Worm (Caenorhabditis elegans) whole organism, young adult: ENCODE results near the gene K02D10.3.
A peak's percentile ranks its signal among the peaks of the same experiment; 100 is the strongest.

ENCODE experiments used
- B0261.1 ChIP-seq: sonication (generic microtip); optimal IDR thresholded peaks from 2 replicates; lab custom pipeline; 2016; ENCODE audit warnings: mild to moderate bottlenecking, missing genetic modification characterization, moderate library complexity, missing compliant biosample characterization
- B0336.3 ChIP-seq: fragments of 200-800 bp; sonication (Bioruptor generic); IDR thresholded peaks from 2 replicates; pipeline ENCODE4 v1.3.6; 2022; ENCODE audit warnings: missing genetic modification characterization, missing compliant biosample characterization
- F33H1.4 ChIP-seq: fragments of 200-800 bp; sonication (Bioruptor generic); IDR thresholded peaks from 2 replicates; pipeline ENCODE4 v1.3.6; 2022; ENCODE audit warnings: missing genetic modification reagents, missing genetic modification characterization, missing compliant biosample characterization
- F37B4.10 ChIP-seq: fragments of 200-800 bp; sonication (Bioruptor generic); IDR thresholded peaks from 2 replicates; pipeline ENCODE4 v1.3.6; 2022; ENCODE audit warnings: missing genetic modification characterization, missing compliant biosample characterization
- F57A8.1 ChIP-seq: fragments of 200-800 bp; sonication (Bioruptor generic); optimal IDR thresholded peaks from 2 replicates; lab custom pipeline; 2018; ENCODE audit warnings: mild to moderate bottlenecking, missing genetic modification characterization, moderate library complexity, missing compliant biosample characterization
- T07F8.4 ChIP-seq: sonication (generic microtip); optimal IDR thresholded peaks from 2 replicates; lab custom pipeline; 2016; ENCODE audit warnings: mild to moderate bottlenecking, missing genetic modification characterization, moderate library complexity, missing compliant biosample characterization
- Y79H2A.3 ChIP-seq: fragments of 200-800 bp; sonication (Bioruptor generic); conservative IDR thresholded peaks from 2 replicates; pipeline ENCODE4 v1.3.6; 2022; ENCODE audit warnings: missing genetic modification reagents, missing genetic modification characterization, missing compliant biosample characterization
- akir-1 ChIP-seq: fragments of 200-800 bp; sonication (Bioruptor generic); optimal IDR thresholded peaks from 2 replicates; lab custom pipeline; 2018; ENCODE audit warnings: mild to moderate bottlenecking, missing genetic modification characterization, moderate library complexity, missing compliant biosample characterization
- aptf-2 ChIP-seq: fragments of 200-800 bp; sonication (Bioruptor generic); conservative IDR thresholded peaks from 2 replicates; pipeline ENCODE4 v1.3.6; 2022; ENCODE audit warnings: missing genetic modification reagents, missing genetic modification characterization, missing compliant biosample characterization
- attf-3 ChIP-seq: fragments of 200-800 bp; sonication (Bioruptor generic); conservative IDR thresholded peaks from 2 replicates; pipeline ENCODE4 v1.3.6; 2022; ENCODE audit warnings: missing genetic modification reagents, missing genetic modification characterization, missing compliant biosample characterization
- bed-2 ChIP-seq: fragments of 200-800 bp; sonication (Bioruptor generic); IDR thresholded peaks from 2 replicates; pipeline ENCODE4 v1.3.6; 2022; ENCODE audit warnings: missing genetic modification reagents, missing genetic modification characterization, missing compliant biosample characterization
- cebp-2 ChIP-seq: fragments of 200-800 bp; sonication (Bioruptor generic); IDR thresholded peaks from 2 replicates; pipeline ENCODE4 v1.3.6; 2022; ENCODE audit warnings: missing genetic modification characterization, missing compliant biosample characterization
- ceh-100 ChIP-seq: fragments of 200-800 bp; sonication (Bioruptor generic); IDR thresholded peaks from 2 replicates; pipeline ENCODE4 v1.3.6; 2022; ENCODE audit warnings: missing genetic modification reagents, missing genetic modification characterization, missing compliant biosample characterization
- chd-7 ChIP-seq: sonication (generic microtip); optimal IDR thresholded peaks from 2 replicates; lab custom pipeline; 2016; ENCODE audit warnings: mild to moderate bottlenecking, missing genetic modification characterization, moderate library complexity, missing compliant biosample characterization
- dox-1 ChIP-seq: fragments of 200-800 bp; sonication (Bioruptor generic); IDR thresholded peaks from 2 replicates; pipeline ENCODE4 v1.3.6; 2022; ENCODE audit warnings: missing genetic modification reagents, missing genetic modification characterization, missing compliant biosample characterization
- ekl-4 ChIP-seq: fragments of 200-800 bp; sonication (Bioruptor generic); IDR thresholded peaks from 2 replicates; pipeline ENCODE4 v1.3.6; 2022; ENCODE audit warnings: missing genetic modification reagents, missing genetic modification characterization, missing compliant biosample characterization
- ets-4 ChIP-seq: fragments of 200-800 bp; sonication (Bioruptor generic); optimal IDR thresholded peaks from 2 replicates; lab custom pipeline; 2018; ENCODE audit warnings: mild to moderate bottlenecking, missing genetic modification characterization, missing compliant biosample characterization
- hlh-12 ChIP-seq: sonication (generic microtip); optimal IDR thresholded peaks from 2 replicates; lab custom pipeline; 2016; ENCODE audit warnings: missing genetic modification characterization, missing compliant biosample characterization
- hmg-20 ChIP-seq: fragments of 200-800 bp; sonication (Bioruptor generic); IDR thresholded peaks from 2 replicates; pipeline ENCODE4 v1.3.6; 2022; ENCODE audit warnings: missing genetic modification reagents, missing genetic modification characterization, missing compliant biosample characterization
- hrde-1 ChIP-seq: sonication (generic microtip); optimal IDR thresholded peaks from 2 replicates; lab custom pipeline; 2016; ENCODE audit warnings: missing genetic modification characterization, mild to moderate bottlenecking, missing compliant biosample characterization, moderate library complexity, missing genotype, missing genetic modification reagents, borderline replicate concordance
- hsf-1 ChIP-seq: fragments of 200-800 bp; sonication (Bioruptor generic); IDR thresholded peaks from 2 replicates; pipeline ENCODE4 v1.3.6; 2022; ENCODE audit warnings: missing genetic modification reagents, missing genetic modification characterization, missing compliant biosample characterization
- let-607 ChIP-seq, 2 experiments: fragments of 200-800 bp in 1 of 2; sonication (Bioruptor generic) in 1 of 2; sonication (generic microtip) in 1 of 2; optimal IDR thresholded peaks; 2 replicates each; lab custom pipeline; 2016 to 2018; ENCODE audit warnings: mild to moderate bottlenecking in 2 of 2, missing compliant biosample characterization in 2 of 2, missing genetic modification characterization in 2 of 2, moderate library complexity in 2 of 2, missing genotype in 1 of 2
- lin-26 ChIP-seq: fragments of 200-800 bp; sonication (Bioruptor generic); IDR thresholded peaks from 2 replicates; pipeline ENCODE4 v1.3.6; 2022; ENCODE audit warnings: missing genetic modification reagents, missing genetic modification characterization, missing compliant biosample characterization
- lir-1 ChIP-seq: fragments of 200-800 bp; sonication (Bioruptor generic); conservative IDR thresholded peaks from 2 replicates; pipeline ENCODE4 v1.3.6; 2022; ENCODE audit warnings: missing genetic modification reagents, missing genetic modification characterization, missing compliant biosample characterization
- lsy-27 ChIP-seq: sonication (generic microtip); optimal IDR thresholded peaks from 2 replicates; lab custom pipeline; 2017; ENCODE audit warnings: missing genetic modification characterization, mild to moderate bottlenecking, missing compliant biosample characterization, antibody characterized with exemption, missing genotype, borderline replicate concordance; ENCODE audit not compliant: insufficient read depth
- madf-10 ChIP-seq: sonication (generic microtip); optimal IDR thresholded peaks from 2 replicates; lab custom pipeline; 2016; ENCODE audit warnings: mild to moderate bottlenecking, missing genetic modification characterization, missing compliant biosample characterization
- madf-6 ChIP-seq: fragments of 200-800 bp; sonication (Bioruptor generic); IDR thresholded peaks from 2 replicates; pipeline ENCODE4 v1.3.6; 2022; ENCODE audit warnings: missing genetic modification reagents, missing genetic modification characterization, missing compliant biosample characterization
- nfya-1 ChIP-seq: sonication (generic microtip); optimal IDR thresholded peaks from 2 replicates; lab custom pipeline; 2017; ENCODE audit warnings: antibody characterized with exemption, missing compliant biosample characterization, missing genetic modification characterization, borderline replicate concordance; ENCODE audit not compliant: insufficient read depth
- nfyb-1 ChIP-seq: fragments of 200-800 bp; sonication (Bioruptor generic); IDR thresholded peaks from 2 replicates; pipeline ENCODE4 v1.3.6; 2022; ENCODE audit warnings: missing genetic modification reagents, missing genetic modification characterization, missing compliant biosample characterization
- nhr-80 ChIP-seq: sonication (generic microtip); optimal IDR thresholded peaks from 2 replicates; lab custom pipeline; 2016; ENCODE audit warnings: missing genetic modification characterization, missing compliant biosample characterization
- pbrm-1 ChIP-seq: fragments of 200-800 bp; sonication (Bioruptor generic); IDR thresholded peaks from 2 replicates; pipeline ENCODE4 v1.3.6; 2022; ENCODE audit warnings: missing genetic modification reagents, missing genetic modification characterization, missing compliant biosample characterization
- pha-4 ChIP-seq: fragments of 150-350 bp; sonication (generic microtip); optimal IDR thresholded peaks from 2 replicates; lab custom pipeline; 2014; ENCODE audit warnings: missing biosample characterization, missing genetic modification reagents, missing genetic modification characterization
- rec-8 ChIP-seq, 2 experiments: sonication (generic microtip); optimal IDR thresholded peaks; 2 replicates each; lab custom pipeline; 2016; ENCODE audit warnings: mild to moderate bottlenecking in 2 of 2, missing genetic modification characterization in 2 of 2, missing genetic modification reagents in 2 of 2, missing genotype in 2 of 2, missing biosample characterization in 1 of 2, missing compliant biosample characterization in 1 of 2, moderate library complexity in 1 of 2
- rpc-1 ChIP-seq, 2 experiments: fragments of 150-350 bp in 1 of 2; sonication (generic microtip) in 1 of 2; optimal IDR thresholded peaks; 2 replicates each; lab custom pipeline; 2014 to 2018; ENCODE audit warnings: missing biosample characterization in 1 of 2, missing genetic modification characterization in 1 of 2, missing genetic modification reagents in 1 of 2, missing genotype in 1 of 2
- sdz-38 ChIP-seq: sonication (generic microtip); optimal IDR thresholded peaks from 2 replicates; lab custom pipeline; 2016; ENCODE audit warnings: missing genotype, missing genetic modification characterization, missing compliant biosample characterization
- snpc-4 ChIP-seq, 5 experiments: fragments of 150-350 bp in 1 of 5; sonication (generic microtip) in 4 of 5; optimal IDR thresholded peaks; 2 replicates each; lab custom pipeline; 2014 to 2018; ENCODE audit warnings: missing genetic modification characterization in 5 of 5, missing biosample characterization in 3 of 5, antibody characterized with exemption in 2 of 5, mild to moderate bottlenecking in 2 of 5, missing compliant biosample characterization in 2 of 5, missing genotype in 2 of 5, moderate library complexity in 2 of 5, missing genetic modification reagents in 1 of 5
- somi-1 ChIP-seq: fragments of 200-800 bp; sonication (Bioruptor generic); optimal IDR thresholded peaks from 2 replicates; lab custom pipeline; 2018; ENCODE audit warnings: mild to moderate bottlenecking, missing genetic modification characterization, missing compliant biosample characterization
- tbp1 ChIP-seq: fragments of 200-800 bp; sonication (Bioruptor generic); optimal IDR thresholded peaks from 2 replicates; lab custom pipeline; 2018; ENCODE audit warnings: mild to moderate bottlenecking, missing genetic modification characterization, missing compliant biosample characterization
- tbx-9 ChIP-seq: sonication (generic microtip); optimal IDR thresholded peaks from 2 replicates; lab custom pipeline; 2016; ENCODE audit warnings: borderline replicate concordance, missing genetic modification characterization, inconsistent platforms, missing compliant biosample characterization
- tlf-1 ChIP-seq: fragments of 200-800 bp; sonication (Bioruptor generic); optimal IDR thresholded peaks from 2 replicates; lab custom pipeline; 2018; ENCODE audit warnings: mild to moderate bottlenecking, missing genetic modification characterization, missing compliant biosample characterization
- zim-3 ChIP-seq: sonication (generic microtip); optimal IDR thresholded peaks from 2 replicates; lab custom pipeline; 2017; ENCODE audit warnings: mild to moderate bottlenecking, missing genetic modification characterization, moderate library complexity, missing compliant biosample characterization
- ztf-26 ChIP-seq: sonication (generic microtip); optimal IDR thresholded peaks from 2 replicates; lab custom pipeline; 2017; ENCODE audit warnings: missing genetic modification characterization, missing compliant biosample characterization

The K02D10.3 gene

DNA sequence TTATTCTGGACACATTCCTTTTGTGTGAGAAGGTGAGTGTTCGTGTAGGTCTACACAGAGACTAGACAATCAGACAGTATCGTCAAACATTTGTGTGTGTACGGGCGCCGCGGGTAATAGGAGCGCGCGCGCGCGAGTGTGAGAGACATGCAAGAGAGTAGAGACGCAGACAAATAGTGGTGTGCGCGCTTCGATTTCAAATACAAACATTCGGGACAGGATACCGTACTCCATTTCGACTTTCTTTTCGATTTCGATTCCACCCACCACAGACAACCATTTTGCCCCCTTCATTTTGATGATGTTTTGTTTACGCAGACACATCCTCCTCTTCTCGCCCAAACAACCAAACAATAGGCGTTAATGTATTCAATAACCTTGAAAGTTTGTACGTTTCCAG lies 23.0 kb upstream of the K02D10.3 start (continued):
- TF ChIP-seq somi-1 (GFP tag; lab: Kevin White, UChicago) (no peak), B0336.3 (GFP tag; lab: Robert Waterston, UW) (no peak), lir-1 (0 out of 2 replicates have a peak, but pooled peaks have one; percentile 29), tbp1 (GFP tag; lab: Kevin White, UChicago) (peak; percentile 43), lsy-27 (tag; lab: Kevin White, UChicago) (no peak), hrde-1 (tag; lab: Kevin White, UChicago) (no peak), F37B4.10 (no peak), snpc-4 (GFP tag; optimal IDR thresholded peaks at IDR 0.05; lab: Kevin White, UChicago) (no peak), snpc-4 (tag; optimal IDR thresholded peaks at IDR 0.05; lab: Kevin White, UChicago) (peak in 3 of 4 experiments; percentile 43 to 72 (median 64)), zim-3 (tag; lab: Kevin White, UChicago) (no peak), ztf-26 (tag; lab: Kevin White, UChicago) (peak; percentile 57), tbx-9 (no peak), rpc-1 (optimal IDR thresholded peaks at IDR 0.05; lab: Kevin White, UChicago) (no peak), rpc-1 (tag; optimal IDR thresholded peaks at IDR 0.05; lab: Kevin White, UChicago) (no peak), nhr-80 (tag; lab: Kevin White, UChicago) (peak; percentile 88), nfya-1 (no peak), let-607 (tag; optimal IDR thresholded peaks at IDR 0.05; lab: Kevin White, UChicago) (no peak), bed-2 (no peak), attf-3 (GFP tag; lab: Robert Waterston, UW) (peak; percentile 48; the same call in 1 of the 2 replicates), F33H1.4 (0 out of 2 replicates have a peak, but pooled peaks have one; percentile 19), nfyb-1 (0 out of 2 replicates have a peak, but pooled peaks have one; percentile 67), T07F8.4 (tag; lab: Kevin White, UChicago) (no peak), rec-8 (tag; optimal IDR thresholded peaks at IDR 0.05; lab: Kevin White, UChicago) (no peak), ets-4 (GFP tag; lab: Kevin White, UChicago) (peak; percentile 79), cebp-2 (GFP tag; lab: Robert Waterston, UW) (no peak), hlh-12 (tag; lab: Kevin White, UChicago) (no peak), madf-10 (tag; lab: Kevin White, UChicago) (peak; percentile 37), madf-6 (GFP tag; lab: Robert Waterston, UW) (peak; percentile 85), pha-4 (tag; lab: Kevin White, UChicago) (peak; percentile 39), chd-7 (tag; lab: Kevin White, UChicago) (peak; percentile 57), ekl-4 (GFP tag; lab: Robert Waterston, UW) (peak; percentile 45; the same call in 1 of the 2 replicates), Y79H2A.3 (GFP tag; lab: Robert Waterston, UW) (peak; percentile 24; the same call in 1 of the 2 replicates), B0261.1 (no peak), hsf-1 (GFP tag; lab: Robert Waterston, UW) (peak; percentile 69), dox-1 (GFP tag; lab: Robert Waterston, UW) (peak; percentile 84), aptf-2 (no peak), sdz-38 (tag; lab: Kevin White, UChicago) (no peak), akir-1 (GFP tag; lab: Kevin White, UChicago) (no peak), tlf-1 (peak; percentile 16), lin-26 (0 out of 2 replicates have a peak, but pooled peaks have one; percentile 48), pbrm-1 (GFP tag; lab: Robert Waterston, UW) (peak; percentile 49; the same call in 1 of the 2 replicates), F57A8.1 (GFP tag; lab: Kevin White, UChicago) (no peak), hmg-20 (GFP tag; lab: Robert Waterston, UW) (no peak; the same call in 1 of the 2 replicates), ceh-100 (GFP tag; lab: Robert Waterston, UW) (peak; percentile 64)
- TF ChIP-seq, all 124 proteins: peak for 42
